Fruit fly (Drosophila melanogaster): Measurements from ENCODE around the gene CG15202.

CG15202 gene

DNA sequence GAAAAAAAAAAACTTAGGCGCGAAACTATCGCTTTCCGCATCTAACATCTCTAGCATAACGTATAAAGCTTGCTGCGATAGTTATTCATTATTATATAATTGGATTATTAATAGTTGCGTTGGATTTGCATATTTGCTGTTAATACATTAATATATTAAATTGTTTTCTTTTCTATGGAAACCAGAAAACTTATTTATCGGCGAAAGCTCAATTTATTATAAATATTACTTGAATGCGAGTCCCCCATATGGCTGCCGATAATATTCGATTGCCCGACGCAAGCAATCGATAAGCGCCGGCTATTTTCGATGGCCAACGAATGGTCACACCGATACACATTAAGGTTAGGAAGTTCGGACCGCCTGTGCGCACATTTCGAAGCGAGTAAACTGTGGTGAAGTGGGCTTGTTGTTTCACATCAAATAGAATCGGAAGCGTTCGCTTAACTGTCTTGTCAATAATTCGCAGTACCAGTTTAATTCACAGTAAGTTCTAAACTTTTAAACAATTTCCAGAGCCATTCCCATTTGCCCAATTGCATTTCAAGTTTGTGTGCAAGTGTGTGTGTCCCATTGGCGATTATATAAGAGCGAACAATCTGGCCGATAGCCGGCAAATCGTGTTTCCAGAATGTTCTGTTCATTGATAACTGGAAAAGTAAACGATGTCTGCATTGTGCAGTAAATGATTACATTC is 34.0 kb upstream of the CG15202 start, which contains the start of gene Hsp60A (continued):
- TF ChIP-seq pzg (GFP tag; optimal IDR thresholded peaks at IDR 0.05) (peak; percentile 73), jigr1 (GFP tag; IDR thresholded peaks at IDR 0.05) (no peak), klu (GFP tag; IDR thresholded peaks at IDR 0.05) (no peak), E2f1 (GFP tag; IDR thresholded peaks at IDR 0.05) (0 out of 2 replicates have a peak, but pooled peaks have one; percentile 20), Asciz (GFP tag; optimal IDR thresholded peaks at IDR 0.05) (no peak), ato (GFP tag; IDR thresholded peaks at IDR 0.05; ENCODE audit: partially characterized antibody) (peak; percentile 55; the same call in 1 of the 2 replicates), hkb (optimal IDR thresholded peaks at IDR 0.05) (no peak), hkb (GFP tag; IDR thresholded peaks at IDR 0.05) (no peak), fd64A (GFP tag; optimal IDR thresholded peaks at IDR 0.05) (no peak), dati (GFP tag; IDR thresholded peaks at IDR 0.05) (no peak), CG13296 (GFP tag; optimal IDR thresholded peaks at IDR 0.05) (peak; percentile 36), CG10462 (GFP tag; optimal IDR thresholded peaks at IDR 0.05) (no peak), esg (GFP tag; conservative IDR thresholded peaks at IDR 0.05) (peak; percentile 24; the same call in 1 of the 2 replicates), cas (GFP tag; IDR thresholded peaks at IDR 0.05) (0 out of 2 replicates have a peak, but pooled peaks have one; percentile 11), CG8924 (tag; optimal IDR thresholded peaks at IDR 0.05) (peak; percentile 33), CG17568 (GFP tag; optimal IDR thresholded peaks at IDR 0.05) (no peak), PHDP (tag; optimal IDR thresholded peaks at IDR 0.05) (peak; percentile 70), nom (GFP tag; optimal IDR thresholded peaks at IDR 0.05) (no peak), Doc2 (GFP tag; IDR thresholded peaks at IDR 0.05) (no peak), insv (GFP tag; optimal IDR thresholded peaks at IDR 0.05) (no peak), ems (GFP tag; optimal IDR thresholded peaks at IDR 0.05) (no peak), br (optimal IDR thresholded peaks at IDR 0.05) (no peak), Rfx (GFP tag; IDR thresholded peaks at IDR 0.05) (peak; percentile 56), Elba2 (GFP tag; optimal IDR thresholded peaks at IDR 0.05) (peak; percentile 13), pan (optimal IDR thresholded peaks at IDR 0.05) (no peak), pan (GFP tag; optimal IDR thresholded peaks at IDR 0.05 in 1 of 2, IDR thresholded peaks at IDR 0.05 in 1 of 2) (peak in 1 of 2 experiments; percentile 39), CG1602 (GFP tag; optimal IDR thresholded peaks at IDR 0.05) (no peak), CG6175 (GFP tag; IDR thresholded peaks at IDR 0.05) (no peak), pho (GFP tag; optimal IDR thresholded peaks at IDR 0.05) (no peak), Ptx1 (GFP tag; IDR thresholded peaks at IDR 0.05) (peak; percentile 58), Ada2b (GFP tag; IDR thresholded peaks at IDR 0.05) (no peak), D19A (tag; optimal IDR thresholded peaks at IDR 0.05) (peak; percentile 27), C15 (GFP tag; IDR thresholded peaks at IDR 0.05) (no peak), chm (GFP tag; IDR thresholded peaks at IDR 0.05) (no peak; the same call in 1 of the 2 replicates), Oaz (GFP tag; IDR thresholded peaks at IDR 0.05) (no peak), CG15696 (tag; optimal IDR thresholded peaks at IDR 0.05) (peak; percentile 31), CG6654 (GFP tag; optimal IDR thresholded peaks at IDR 0.05) (no peak), CG3726 (GFP tag; IDR thresholded peaks at IDR 0.05) (no peak), CG10147 (GFP tag; optimal IDR thresholded peaks at IDR 0.05) (peak; percentile 54), Lim3 (GFP tag; IDR thresholded peaks at IDR 0.05) (no peak), kni (GFP tag; optimal IDR thresholded peaks at IDR 0.05) (no peak), toy (GFP tag; IDR thresholded peaks at IDR 0.05) (no peak), NfI (GFP tag; optimal IDR thresholded peaks at IDR 0.05) (peak; percentile 34), CG17361 (GFP tag; IDR thresholded peaks at IDR 0.05) (peak; percentile 60; the same call in 2 of the 3 replicates), CG13287 (GFP tag; IDR thresholded peaks at IDR 0.05; ENCODE audit: partially characterized antibody) (peak; percentile 91), CG9727 (GFP tag; optimal IDR thresholded peaks at IDR 0.05) (peak; percentile 51), CG17612 (GFP tag; IDR thresholded peaks at IDR 0.05) (no peak), CG4360 (GFP tag; IDR thresholded peaks at IDR 0.05) (no peak), CG31224 (GFP tag; IDR thresholded peaks at IDR 0.05) (no peak; the same call in 1 of the 2 replicates), CG17385 (GFP tag; optimal IDR thresholded peaks at IDR 0.05) (no peak), HLH3B (GFP tag; IDR thresholded peaks at IDR 0.05) (0 out of 2 replicates have a peak, but pooled peaks have one; percentile 28)

Data from whole organism, embryonic.